Fruit fly (Drosophila melanogaster): ENCODE data around the gene CG44475.

The CG44475 gene

dm6 chr2L:15903725-15904124, 20.7 kb upstream of the CG44475 start:
- no peak for TF ChIP-seq jumu (GFP tag; optimal IDR thresholded peaks at IDR 0.05)
- TF ChIP-seq Ets65A (GFP tag), result peak; percentile 73
- TF ChIP-seq CTCF (GFP tag; optimal IDR thresholded peaks at IDR 0.05), result peak; percentile 85
- no peak for TF ChIP-seq gcm (GFP tag; optimal IDR thresholded peaks at IDR 0.05)

dm6 chr2L:15902310-15902709, 19.3 kb upstream of the CG44475 start, which contains the start of gene CG31821:
TSS of gene CG31821 (minus strand) at chr2L:15902410.
- TF ChIP-seq hbn (GFP tag; IDR thresholded peaks at IDR 0.05; ENCODE audit: partially characterized antibody) (no peak), CG10462 (GFP tag; optimal IDR thresholded peaks at IDR 0.05) (no peak), CG12769 (tag; optimal IDR thresholded peaks at IDR 0.05) (no peak), Dad (GFP tag; optimal IDR thresholded peaks at IDR 0.05) (no peak), tio (GFP tag; optimal IDR thresholded peaks at IDR 0.05) (no peak), CG15514 (GFP tag; optimal IDR thresholded peaks at IDR 0.05) (no peak), CG7786 (GFP tag; optimal IDR thresholded peaks at IDR 0.05) (no peak), ase (GFP tag; IDR thresholded peaks at IDR 0.05) (no peak), sna (GFP tag; IDR thresholded peaks at IDR 0.05; ENCODE audit: partially characterized antibody) (no peak), chif (GFP tag; optimal IDR thresholded peaks at IDR 0.05) (no peak), CG4424 (GFP tag; optimal IDR thresholded peaks at IDR 0.05) (no peak), CG14014 (GFP tag; IDR thresholded peaks at IDR 0.05) (no peak), Ssrp (tag; optimal IDR thresholded peaks at IDR 0.05) (no peak), maf-S (GFP tag; optimal IDR thresholded peaks at IDR 0.05) (no peak), dmrt11E (tag; optimal IDR thresholded peaks at IDR 0.05) (no peak)

- TF ChIP-seq Ets65A (GFP tag) (peak; percentile 79), Dfd (GFP tag; optimal IDR thresholded peaks at IDR 0.05) (no peak), hth (optimal IDR thresholded peaks at IDR 0.05) (no peak), Sox102F (GFP tag; optimal IDR thresholded peaks at IDR 0.05) (peak; percentile 21), Ptx1 (GFP tag; IDR thresholded peaks at IDR 0.05) (0 out of 2 replicates have a peak, but pooled peaks have one; percentile 14), CG10654 (GFP tag; optimal IDR thresholded peaks at IDR 0.05) (no peak), CG33213 (GFP tag; optimal IDR thresholded peaks at IDR 0.05) (no peak)
These were observed 17.4 kb upstream of the CG44475 start, which contains the start of gene CG31823 for dm6 chr2L:15900424-15900823. TSS of gene CG31823 (minus strand) at chr2L:15900524.

- TF ChIP-seq CrebB (tag; optimal IDR thresholded peaks at IDR 0.05) (no peak), dysf (GFP tag; IDR thresholded peaks at IDR 0.05) (no peak), bcd (GFP tag; optimal IDR thresholded peaks at IDR 0.05) (no peak), Ada2b (GFP tag; IDR thresholded peaks at IDR 0.05) (no peak), Hey (tag; optimal IDR thresholded peaks at IDR 0.05) (no peak), disco-r (GFP tag; optimal IDR thresholded peaks at IDR 0.05) (no peak), nerfin-2 (GFP tag; IDR thresholded peaks at IDR 0.05; ENCODE audit: partially characterized antibody) (no peak), CG12219 (GFP tag; optimal IDR thresholded peaks at IDR 0.05) (no peak), lab (GFP tag; optimal IDR thresholded peaks at IDR 0.05) (no peak), Doc3 (GFP tag; IDR thresholded peaks at IDR 0.05; ENCODE audit: partially characterized antibody) (no peak), CG11695 (GFP tag; IDR thresholded peaks at IDR 0.05) (no peak), psq (GFP tag; optimal IDR thresholded peaks at IDR 0.05) (no peak), chinmo (GFP tag; IDR thresholded peaks at IDR 0.05; ENCODE audit: partially characterized antibody) (no peak)
These were observed 12.2 kb upstream of the CG44475 start, which contains the start of gene CG31735 for dm6 chr2L:15895154-15895553. TSS of gene CG31735 (plus strand) at chr2L:15895454.

Measured in whole organism, embryonic.